Worm (Caenorhabditis elegans) whole organism, young adult: ENCODE data around the gene tab-1.

Experiments
- F10E7.11 ChIP-seq: sonication (generic microtip); optimal IDR thresholded peaks from 2 replicates; lab custom pipeline; 2017; ENCODE audit warnings: mild to moderate bottlenecking, missing genetic modification characterization, moderate library complexity, missing compliant biosample characterization
- F23B12.7 ChIP-seq: sonication (generic microtip); optimal IDR thresholded peaks from 2 replicates; lab custom pipeline; 2017; ENCODE audit warnings: missing genetic modification characterization, mild to moderate bottlenecking, missing compliant biosample characterization, antibody characterized with exemption, moderate library complexity; ENCODE audit not compliant: insufficient read depth
- F37B4.10 ChIP-seq: fragments of 200-800 bp; sonication (Bioruptor generic); IDR thresholded peaks from 2 replicates; pipeline ENCODE4 v1.3.6; 2022; ENCODE audit warnings: missing genetic modification characterization, missing compliant biosample characterization
- F39B2.1 ChIP-seq: fragments of 200-800 bp; sonication (Bioruptor generic); IDR thresholded peaks from 2 replicates; pipeline ENCODE4 v1.3.6; 2022; ENCODE audit warnings: missing genetic modification reagents, missing genetic modification characterization, missing compliant biosample characterization
- F49E8.2 ChIP-seq: sonication (generic microtip); optimal IDR thresholded peaks from 3 replicates; lab custom pipeline; 2017; ENCODE audit warnings: missing genetic modification characterization, mild to moderate bottlenecking, missing compliant biosample characterization, antibody characterized with exemption, moderate library complexity; ENCODE audit not compliant: insufficient read depth
- F52B5.7 ChIP-seq: sonication (generic microtip); optimal IDR thresholded peaks from 2 replicates; lab custom pipeline; 2016; ENCODE audit warnings: mild to moderate bottlenecking, missing genetic modification characterization, missing compliant biosample characterization
- F57A8.1 ChIP-seq: fragments of 200-800 bp; sonication (Bioruptor generic); optimal IDR thresholded peaks from 2 replicates; lab custom pipeline; 2018; ENCODE audit warnings: mild to moderate bottlenecking, missing genetic modification characterization, moderate library complexity, missing compliant biosample characterization
- F57C9.4 ChIP-seq: sonication (generic microtip); optimal IDR thresholded peaks from 2 replicates; lab custom pipeline; 2017; ENCODE audit warnings: mild to moderate bottlenecking, missing genetic modification characterization, missing compliant biosample characterization
- Y53F4B.3 ChIP-seq: fragments of 200-800 bp; sonication (Bioruptor generic); IDR thresholded peaks from 2 replicates; pipeline ENCODE4 v1.3.6; 2022; ENCODE audit warnings: missing genetic modification reagents, missing genetic modification characterization, missing compliant biosample characterization
- Y53G8AR.9 ChIP-seq: fragments of 200-800 bp; sonication (Bioruptor generic); conservative IDR thresholded peaks from 2 replicates; pipeline ENCODE4 v1.3.6; 2022; ENCODE audit warnings: missing genetic modification reagents, missing genetic modification characterization, missing compliant biosample characterization
- akir-1 ChIP-seq: fragments of 200-800 bp; sonication (Bioruptor generic); optimal IDR thresholded peaks from 2 replicates; lab custom pipeline; 2018; ENCODE audit warnings: mild to moderate bottlenecking, missing genetic modification characterization, moderate library complexity, missing compliant biosample characterization
- ama-1 ChIP-seq, 3 experiments: fragments of 150-350 bp in 1 of 3; sonication (generic microtip) in 2 of 3; optimal IDR thresholded peaks; 2 replicates each; lab custom pipeline; 2014 to 2018; ENCODE audit warnings: missing biosample characterization in 2 of 3, missing genetic modification characterization in 2 of 3, missing genetic modification reagents in 2 of 3
- ccch-3 ChIP-seq: fragments of 200-800 bp; sonication (Bioruptor generic); optimal IDR thresholded peaks from 2 replicates; lab custom pipeline; 2018; ENCODE audit warnings: mild to moderate bottlenecking, missing genetic modification characterization, missing compliant biosample characterization
- cebp-1 ChIP-seq, 2 experiments: fragments of 200-800 bp in 1 of 2; sonication (Bioruptor generic) in 1 of 2; sonication (generic microtip) in 1 of 2; IDR thresholded peaks in 1 of 2; optimal IDR thresholded peaks in 1 of 2; 2 replicates each; pipeline versions ENCODE4 v1.3.6 to Lab custom; 2017 to 2022; ENCODE audit warnings: missing compliant biosample characterization in 2 of 2, missing genetic modification characterization in 2 of 2, mild to moderate bottlenecking in 1 of 2, missing genetic modification reagents in 1 of 2, moderate library complexity in 1 of 2
- ceh-27 ChIP-seq: fragments of 200-800 bp; sonication (Bioruptor generic); optimal IDR thresholded peaks from 2 replicates; lab custom pipeline; 2018; ENCODE audit warnings: mild to moderate bottlenecking, missing genetic modification characterization, moderate library complexity, missing compliant biosample characterization
- ceh-40 ChIP-seq: fragments of 200-800 bp; sonication (Bioruptor generic); IDR thresholded peaks from 2 replicates; pipeline ENCODE4 v1.3.6; 2022; ENCODE audit warnings: missing genetic modification characterization, missing compliant biosample characterization
- dox-1 ChIP-seq: fragments of 200-800 bp; sonication (Bioruptor generic); IDR thresholded peaks from 2 replicates; pipeline ENCODE4 v1.3.6; 2022; ENCODE audit warnings: missing genetic modification reagents, missing genetic modification characterization, missing compliant biosample characterization
- ekl-4 ChIP-seq: fragments of 200-800 bp; sonication (Bioruptor generic); IDR thresholded peaks from 2 replicates; pipeline ENCODE4 v1.3.6; 2022; ENCODE audit warnings: missing genetic modification reagents, missing genetic modification characterization, missing compliant biosample characterization
- hmg-1.2 ChIP-seq: fragments of 200-800 bp; sonication (Bioruptor generic); IDR thresholded peaks from 2 replicates; pipeline ENCODE4 v1.3.6; 2022; ENCODE audit warnings: missing genetic modification reagents, missing genetic modification characterization, missing compliant biosample characterization
- madf-3 ChIP-seq: fragments of 200-800 bp; sonication (Bioruptor generic); IDR thresholded peaks from 2 replicates; pipeline ENCODE4 v1.3.6; 2022; ENCODE audit warnings: missing genetic modification reagents, missing genetic modification characterization, missing compliant biosample characterization
- madf-6 ChIP-seq: fragments of 200-800 bp; sonication (Bioruptor generic); IDR thresholded peaks from 2 replicates; pipeline ENCODE4 v1.3.6; 2022; ENCODE audit warnings: missing genetic modification reagents, missing genetic modification characterization, missing compliant biosample characterization
- mcd-1 ChIP-seq: fragments of 200-800 bp; sonication (Bioruptor generic); IDR thresholded peaks from 2 replicates; pipeline ENCODE4 v1.3.6; 2022; ENCODE audit warnings: missing genetic modification reagents, missing genetic modification characterization, missing compliant biosample characterization
- nfya-2 ChIP-seq: fragments of 200-800 bp; sonication (Bioruptor generic); IDR thresholded peaks from 2 replicates; pipeline ENCODE4 v1.3.6; 2022; ENCODE audit warnings: missing genetic modification reagents, missing genetic modification characterization, missing compliant biosample characterization
- nhr-27 ChIP-seq: fragments of 200-800 bp; sonication (Bioruptor generic); optimal IDR thresholded peaks from 2 replicates; lab custom pipeline; 2018; ENCODE audit warnings: mild to moderate bottlenecking, missing genetic modification characterization, moderate library complexity, missing compliant biosample characterization
- nhr-80 ChIP-seq: sonication (generic microtip); optimal IDR thresholded peaks from 2 replicates; lab custom pipeline; 2016; ENCODE audit warnings: missing genetic modification characterization, missing compliant biosample characterization
- pbrm-1 ChIP-seq: fragments of 200-800 bp; sonication (Bioruptor generic); IDR thresholded peaks from 2 replicates; pipeline ENCODE4 v1.3.6; 2022; ENCODE audit warnings: missing genetic modification reagents, missing genetic modification characterization, missing compliant biosample characterization
- sea-2 ChIP-seq: fragments of 200-800 bp; sonication (Bioruptor generic); IDR thresholded peaks from 2 replicates; pipeline ENCODE4 v1.3.6; 2022; ENCODE audit warnings: missing genetic modification characterization, missing compliant biosample characterization
- snpc-4 ChIP-seq, 5 experiments: fragments of 150-350 bp in 1 of 5; sonication (generic microtip) in 4 of 5; optimal IDR thresholded peaks; 2 replicates each; lab custom pipeline; 2014 to 2018; ENCODE audit warnings: missing genetic modification characterization in 5 of 5, missing biosample characterization in 3 of 5, antibody characterized with exemption in 2 of 5, mild to moderate bottlenecking in 2 of 5, missing compliant biosample characterization in 2 of 5, missing genotype in 2 of 5, moderate library complexity in 2 of 5, missing genetic modification reagents in 1 of 5
- tbx-9 ChIP-seq: sonication (generic microtip); optimal IDR thresholded peaks from 2 replicates; lab custom pipeline; 2016; ENCODE audit warnings: borderline replicate concordance, missing genetic modification characterization, inconsistent platforms, missing compliant biosample characterization
- unc-62 ChIP-seq: fragments of 150-350 bp; optimal IDR thresholded peaks from 2 replicates; lab custom pipeline; 2014; ENCODE audit warnings: missing biosample characterization, missing genetic modification reagents, missing genetic modification characterization
- zfh-2 ChIP-seq: fragments of 200-800 bp; sonication (Bioruptor generic); conservative IDR thresholded peaks from 2 replicates; pipeline ENCODE4 v1.3.6; 2022; ENCODE audit warnings: missing genetic modification reagents, missing genetic modification characterization, missing compliant biosample characterization
- zim-3 ChIP-seq: sonication (generic microtip); optimal IDR thresholded peaks from 2 replicates; lab custom pipeline; 2017; ENCODE audit warnings: mild to moderate bottlenecking, missing genetic modification characterization, moderate library complexity, missing compliant biosample characterization
- ztf-28 ChIP-seq: fragments of 200-800 bp; sonication (Bioruptor generic); IDR thresholded peaks from 2 replicates; pipeline ENCODE4 v1.3.6; 2022; ENCODE audit warnings: missing genetic modification reagents, missing genetic modification characterization, missing compliant biosample characterization

Gene tab-1

DNA sequence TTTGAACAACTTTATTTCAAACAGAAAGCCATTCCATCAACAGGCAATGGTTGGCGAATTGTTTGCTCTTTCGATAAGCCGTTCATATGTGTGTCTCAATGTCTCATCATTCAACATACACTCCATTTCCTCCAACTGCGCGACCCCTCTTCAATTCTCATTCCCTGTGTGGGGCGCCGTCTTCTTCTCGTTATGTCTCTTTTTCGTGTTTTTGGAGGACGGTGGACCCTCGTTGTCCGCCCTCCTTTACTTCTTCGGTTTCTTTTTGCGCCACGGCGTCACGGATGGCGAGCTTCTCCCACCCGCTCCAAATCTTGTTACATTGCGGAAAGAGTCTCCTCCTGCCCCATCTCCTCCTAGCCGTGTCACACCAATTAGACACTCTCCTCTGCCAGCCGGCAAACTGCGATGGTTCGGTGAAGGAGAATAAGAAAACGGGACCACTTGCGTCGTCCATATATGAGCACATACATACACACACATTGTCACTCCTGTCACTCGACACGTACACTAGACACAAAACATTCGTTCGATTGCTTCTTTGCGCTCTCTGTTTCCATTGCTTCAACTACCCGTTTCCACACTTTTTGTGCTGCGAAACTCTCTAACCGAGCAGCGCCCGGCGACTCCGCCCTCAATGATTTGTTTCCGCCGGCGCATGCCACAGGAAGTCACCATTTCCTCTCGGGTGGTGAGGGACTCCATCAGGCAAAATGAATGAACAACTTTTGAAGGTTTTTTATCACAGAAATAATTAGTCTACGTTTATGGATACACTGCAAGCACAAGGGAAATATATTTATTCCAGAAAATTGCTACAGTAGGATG, 25.2 kb downstream of the tab-1 start:
- no peak for TF ChIP-seq ceh-40 (GFP tag; lab: Robert Waterston, UW)
- no peak for TF ChIP-seq mcd-1 (GFP tag; lab: Robert Waterston, UW)
- TF ChIP-seq nfya-2 (GFP tag; lab: Robert Waterston, UW) = no peak
- no peak for TF ChIP-seq F23B12.7
- TF ChIP-seq ceh-27 = peak; percentile 40
- TF ChIP-seq zfh-2 (GFP tag; lab: Robert Waterston, UW) = peak; percentile 84
- TF ChIP-seq Y53G8AR.9 = no peak
- TF ChIP-seq sea-2 (GFP tag; lab: Robert Waterston, UW) = no peak
- TF ChIP-seq F37B4.10 (GFP tag; lab: Robert Waterston, UW) = 0 out of 2 replicates have a peak, but pooled peaks have one; percentile 76
- 0 out of 2 replicates have a peak, but pooled peaks have one; percentile 20 for TF ChIP-seq pbrm-1 (GFP tag; lab: Robert Waterston, UW)
- TF ChIP-seq F52B5.7 = no peak
- TF ChIP-seq ccch-3 (GFP tag; lab: Kevin White, UChicago) = no peak
- no peak for TF ChIP-seq ama-1 (optimal IDR thresholded peaks at IDR 0.05; lab: Kevin White, UChicago)
- TF ChIP-seq ama-1 (GFP tag; optimal IDR thresholded peaks at IDR 0.05; lab: Kevin White, UChicago) = no peak
- no peak for TF ChIP-seq akir-1 (GFP tag; lab: Kevin White, UChicago)
- TF ChIP-seq madf-6 = no peak
- no peak for TF ChIP-seq Y53F4B.3 (GFP tag; lab: Robert Waterston, UW)
- TF ChIP-seq, all 124 proteins: peak for 4

DNA sequence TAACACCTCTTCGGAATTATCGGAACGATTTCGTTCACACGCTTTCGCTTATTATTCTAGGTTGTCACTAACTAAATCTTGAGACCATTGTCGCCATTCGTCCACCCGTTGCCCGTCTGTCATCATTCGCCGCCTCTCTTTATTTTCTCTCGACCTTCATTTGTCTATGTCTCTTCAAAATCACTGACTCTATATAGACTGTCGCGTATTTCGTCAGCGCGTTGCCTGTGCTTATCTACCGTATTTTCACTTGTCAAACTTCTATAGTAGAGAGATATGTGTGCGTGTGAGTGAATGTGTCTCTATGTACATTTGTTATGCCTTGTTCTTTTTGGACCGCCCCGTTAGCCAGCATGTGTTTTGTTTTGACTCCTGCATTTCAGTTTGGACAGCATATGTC, 26.0 kb downstream of the tab-1 start:
- TF ChIP-seq hmg-1.2 (GFP tag; lab: Robert Waterston, UW) (peak; percentile 49; the same call in 1 of the 2 replicates), nhr-80 (tag; lab: Kevin White, UChicago) (peak; percentile 74), cebp-1 (GFP tag; IDR thresholded peaks at IDR 0.05; lab: Robert Waterston, UW) (no peak), cebp-1 (tag; optimal IDR thresholded peaks at IDR 0.05; lab: Kevin White, UChicago) (peak; percentile 62), tbx-9 (no peak), F57C9.4 (no peak), dox-1 (GFP tag; lab: Robert Waterston, UW) (0 out of 2 replicates have a peak, but pooled peaks have one; percentile 22), snpc-4 (GFP tag; optimal IDR thresholded peaks at IDR 0.05; lab: Kevin White, UChicago) (no peak), snpc-4 (tag; optimal IDR thresholded peaks at IDR 0.05; lab: Kevin White, UChicago) (peak in 1 of 4 experiments; percentile 2), unc-62 (GFP tag; lab: Kevin White, UChicago) (peak; percentile 79), F49E8.2 (tag; lab: Kevin White, UChicago) (no peak)
- TF ChIP-seq, all 124 proteins: peak for 6

DNA sequence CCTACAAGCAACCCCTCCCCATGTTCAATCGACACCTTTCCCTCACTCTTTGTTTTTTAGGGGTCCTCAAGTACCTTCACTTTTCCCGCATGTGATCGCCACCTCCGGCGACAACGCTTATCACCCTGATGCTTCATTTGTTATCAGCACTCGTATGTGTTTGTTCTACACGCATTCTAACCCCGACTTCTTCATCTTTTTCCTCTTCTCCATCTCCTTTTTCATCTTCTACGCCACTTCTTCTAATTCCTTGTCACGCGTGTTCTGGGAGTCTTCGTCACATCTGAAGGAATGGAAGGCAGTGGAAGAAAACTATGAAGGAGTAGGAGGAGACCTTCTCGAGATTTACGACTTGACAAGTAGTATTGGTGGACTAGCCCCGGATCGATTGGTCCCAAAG, 26.9 kb downstream of the tab-1 start:
- TF ChIP-seq ekl-4 (GFP tag; lab: Robert Waterston, UW) = no peak
- TF ChIP-seq F57A8.1 (GFP tag; lab: Kevin White, UChicago) = no peak
- no peak for TF ChIP-seq nhr-27
- 0 out of 2 replicates have a peak, but pooled peaks have one; percentile 18 for TF ChIP-seq dox-1 (GFP tag; lab: Robert Waterston, UW)
- no peak for TF ChIP-seq ceh-27

DNA sequence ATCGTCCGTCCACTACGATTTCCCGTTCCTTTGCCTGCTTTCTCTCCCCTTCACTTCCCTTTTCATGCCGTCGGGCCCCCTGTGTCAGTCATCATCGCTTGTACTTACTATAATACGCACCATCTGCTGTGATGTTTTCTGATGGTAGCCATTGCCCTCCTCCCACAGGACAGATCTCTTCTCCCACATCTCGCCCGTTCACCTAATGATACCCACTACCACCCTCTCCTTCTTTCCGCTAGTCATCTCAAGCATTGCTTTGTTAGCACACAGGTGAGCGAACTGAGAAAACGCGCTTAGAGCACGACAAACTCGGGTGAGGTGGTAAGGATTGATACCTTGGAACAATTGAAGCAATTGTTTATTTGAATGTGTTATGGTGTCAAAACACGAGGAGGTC, 27.8 kb downstream of the tab-1 start:
- TF ChIP-seq zim-3 (tag; lab: Kevin White, UChicago) (no peak), F10E7.11 (no peak), F39B2.1 (GFP tag; lab: Robert Waterston, UW) (no peak), ztf-28 (no peak), madf-3 (GFP tag; lab: Robert Waterston, UW) (0 out of 2 replicates have a peak, but pooled peaks have one; percentile 10)
- TF ChIP-seq, all 124 proteins: peak for 1
